Worm (Caenorhabditis elegans) whole organism, L2 larva: Measurements from ENCODE around the gene tbc-7.

Source experiments
- C34F6.9 ChIP-seq: fragments of 150-350 bp; optimal IDR thresholded peaks from 2 replicates; lab custom pipeline; 2014; ENCODE audit warnings: missing biosample characterization, missing genetic modification characterization
- F13H6.1 ChIP-seq: sonication (generic microtip); optimal IDR thresholded peaks from 2 replicates; lab custom pipeline; 2016; ENCODE audit warnings: missing genetic modification characterization, missing compliant biosample characterization
- R02D3.7 ChIP-seq: fragments of 150-350 bp; optimal IDR thresholded peaks from 2 replicates; lab custom pipeline; 2014; ENCODE audit warnings: missing biosample characterization, missing genetic modification characterization
- Y55F3AM.14 ChIP-seq: fragments of 200-800 bp; sonication (Bioruptor generic); optimal IDR thresholded peaks from 2 replicates; lab custom pipeline; 2018; ENCODE audit warnings: mild to moderate bottlenecking, missing genetic modification characterization, missing compliant biosample characterization
- ZK546.5 ChIP-seq: sonication (generic microtip); optimal IDR thresholded peaks from 2 replicates; lab custom pipeline; 2017; ENCODE audit warnings: missing biosample characterization, missing genetic modification characterization
- alr-1 ChIP-seq: fragments of 150-350 bp; optimal IDR thresholded peaks from 2 replicates; lab custom pipeline; 2014; ENCODE audit warnings: missing biosample characterization, missing genetic modification characterization
- aly-2 ChIP-seq: fragments of 150-350 bp; optimal IDR thresholded peaks from 2 replicates; lab custom pipeline; 2014; ENCODE audit warnings: missing biosample characterization, missing genetic modification characterization
- ama-1 ChIP-seq: fragments of 150-350 bp; optimal IDR thresholded peaks from 2 replicates; lab custom pipeline; 2018; ENCODE audit warnings: inconsistent platforms
- blmp-1 ChIP-seq: sonication (generic microtip); optimal IDR thresholded peaks from 2 replicates; lab custom pipeline; 2017; ENCODE audit warnings: missing genetic modification characterization, mild to moderate bottlenecking, missing compliant biosample characterization, antibody characterized with exemption, moderate library complexity; ENCODE audit not compliant: insufficient read depth
- ceh-16 ChIP-seq: fragments of 150-350 bp; optimal IDR thresholded peaks from 2 replicates; lab custom pipeline; 2014; ENCODE audit warnings: missing biosample characterization, missing genetic modification characterization
- ceh-82 ChIP-seq: fragments of 150-350 bp; optimal IDR thresholded peaks from 2 replicates; lab custom pipeline; 2014; ENCODE audit warnings: missing biosample characterization, missing genetic modification characterization
- crh-2 ChIP-seq: sonication (generic microtip); optimal IDR thresholded peaks from 2 replicates; lab custom pipeline; 2017; ENCODE audit warnings: missing biosample characterization, missing genetic modification characterization
- dmd-4 ChIP-seq: sonication (generic microtip); optimal IDR thresholded peaks from 2 replicates; lab custom pipeline; 2017; ENCODE audit warnings: missing biosample characterization, missing genetic modification characterization
- egl-27 ChIP-seq: sonication (generic microtip); optimal IDR thresholded peaks from 3 replicates; lab custom pipeline; 2017; ENCODE audit warnings: missing biosample characterization, missing genetic modification reagents, missing genetic modification characterization
- fos-1 ChIP-seq: fragments of 150-350 bp; optimal IDR thresholded peaks from 2 replicates; lab custom pipeline; 2014; ENCODE audit warnings: missing biosample characterization, missing genetic modification characterization
- lsy-2 ChIP-seq, 2 experiments: fragments of 150-350 bp in 1 of 2; sonication (generic microtip) in 1 of 2; optimal IDR thresholded peaks; 2 replicates each; lab custom pipeline; 2014 to 2017; ENCODE audit warnings: missing biosample characterization in 2 of 2, missing genetic modification characterization in 2 of 2
- mab-5 ChIP-seq: fragments of 150-350 bp; optimal IDR thresholded peaks from 2 replicates; lab custom pipeline; 2014; ENCODE audit warnings: missing biosample characterization, missing genetic modification characterization
- mbf-1 ChIP-seq: sonication (generic microtip); optimal IDR thresholded peaks from 2 replicates; lab custom pipeline; 2017; ENCODE audit warnings: missing biosample characterization, missing genetic modification characterization
- nhr-10 ChIP-seq: sonication (generic microtip); optimal IDR thresholded peaks from 2 replicates; lab custom pipeline; 2017; ENCODE audit warnings: missing biosample characterization, missing genetic modification characterization
- nhr-12 ChIP-seq: fragments of 150-350 bp; optimal IDR thresholded peaks from 2 replicates; lab custom pipeline; 2014; ENCODE audit warnings: missing biosample characterization, missing genetic modification characterization
- nhr-129 ChIP-seq: fragments of 150-350 bp; optimal IDR thresholded peaks from 2 replicates; lab custom pipeline; 2014; ENCODE audit warnings: missing biosample characterization, missing genetic modification characterization
- nhr-21 ChIP-seq: fragments of 150-350 bp; optimal IDR thresholded peaks from 2 replicates; lab custom pipeline; 2014; ENCODE audit warnings: missing biosample characterization, missing genetic modification characterization
- nhr-237 ChIP-seq: fragments of 150-350 bp; optimal IDR thresholded peaks from 2 replicates; lab custom pipeline; 2014; ENCODE audit warnings: missing biosample characterization, missing genetic modification characterization
- nhr-25 ChIP-seq: fragments of 150-350 bp; sonication (generic microtip); optimal IDR thresholded peaks from 3 replicates; lab custom pipeline; 2014; ENCODE audit warnings: missing biosample characterization, missing genetic modification characterization
- nhr-77 ChIP-seq: fragments of 150-350 bp; optimal IDR thresholded peaks from 2 replicates; lab custom pipeline; 2014; ENCODE audit warnings: missing biosample characterization, missing genetic modification characterization
- peb-1 ChIP-seq: fragments of 150-350 bp; optimal IDR thresholded peaks from 2 replicates; lab custom pipeline; 2014; ENCODE audit warnings: missing biosample characterization, missing genetic modification characterization
- sem-4 ChIP-seq: fragments of 150-350 bp; optimal IDR thresholded peaks from 2 replicates; lab custom pipeline; 2014; ENCODE audit warnings: missing biosample characterization, missing genetic modification reagents, missing genetic modification characterization
- skn-1 ChIP-seq: sonication (generic microtip); optimal IDR thresholded peaks from 2 replicates; lab custom pipeline; 2017; ENCODE audit warnings: missing biosample characterization, missing genetic modification characterization
- sma-3 ChIP-seq: sonication (generic microtip); optimal IDR thresholded peaks from 2 replicates; lab custom pipeline; 2016; ENCODE audit warnings: missing genetic modification reagents, missing genetic modification characterization, missing compliant biosample characterization
- sma-9 ChIP-seq, 2 experiments: fragments of 150-350 bp in 1 of 2; sonication (generic microtip) in 1 of 2; optimal IDR thresholded peaks; 2 replicates each; lab custom pipeline; 2014 to 2016; ENCODE audit warnings: missing genetic modification characterization in 2 of 2, mild to moderate bottlenecking in 1 of 2, missing biosample characterization in 1 of 2, missing compliant biosample characterization in 1 of 2, missing genetic modification reagents in 1 of 2, moderate library complexity in 1 of 2
- unc-39 ChIP-seq: fragments of 150-350 bp; optimal IDR thresholded peaks from 2 replicates; lab custom pipeline; 2014; ENCODE audit warnings: missing biosample characterization, missing genetic modification characterization
- ztf-1 ChIP-seq: fragments of 200-800 bp; sonication (Bioruptor generic); conservative IDR thresholded peaks from 2 replicates; pipeline ENCODE4 v1.3.6; 2022; ENCODE audit warnings: missing genetic modification characterization, missing compliant biosample characterization
- ztf-11 ChIP-seq: sonication (generic microtip); optimal IDR thresholded peaks from 2 replicates; lab custom pipeline; 2017; ENCODE audit warnings: missing biosample characterization, missing genetic modification characterization
- ztf-4 ChIP-seq: fragments of 150-350 bp; optimal IDR thresholded peaks from 2 replicates; lab custom pipeline; 2014; ENCODE audit warnings: missing biosample characterization, missing genetic modification characterization

Gene tbc-7

DNA sequence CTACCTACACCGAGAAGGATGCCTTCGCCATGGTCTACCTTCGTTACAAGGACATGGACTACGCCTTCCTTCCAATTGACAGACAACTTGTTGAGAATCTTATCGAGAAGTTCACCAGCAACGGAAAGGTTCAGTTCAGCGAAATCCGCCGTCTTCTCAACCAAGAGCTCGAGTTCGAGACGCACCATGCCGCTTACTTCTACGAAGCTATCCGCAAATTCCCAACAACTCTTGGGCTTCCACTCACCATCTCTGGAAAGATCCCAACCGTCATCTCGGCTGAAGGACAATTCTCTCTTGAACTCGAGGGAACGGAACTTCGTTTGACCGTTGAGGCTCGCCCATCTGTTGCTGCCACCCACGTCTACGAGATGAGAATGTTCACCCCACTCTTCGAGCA is 30.7 kb upstream of the tbc-7 start:
- no peak for TF ChIP-seq nhr-21 (tag; lab: Kevin White, UChicago)
- TF ChIP-seq sma-3: no peak
- TF ChIP-seq, all 48 proteins: peak for 0

ce11 chrX:5105703-5106102 is 28.4 kb upstream of the tbc-7 start:
- TF ChIP-seq nhr-25 (tag; lab: Kevin White, UChicago) (no peak), C34F6.9 (tag; lab: Kevin White, UChicago) (no peak), skn-1 (tag; lab: Kevin White, UChicago) (no peak), aly-2 (no peak), R02D3.7 (no peak), ceh-82 (tag; lab: Kevin White, UChicago) (no peak), nhr-77 (tag; lab: Kevin White, UChicago) (no peak), alr-1 (tag; lab: Kevin White, UChicago) (no peak), lsy-2 (tag; optimal IDR thresholded peaks at IDR 0.05; lab: Kevin White, UChicago) (no peak), sma-3 (no peak), peb-1 (no peak), egl-27 (no peak), ceh-16 (tag; lab: Kevin White, UChicago) (no peak), crh-2 (no peak), ZK546.5 (tag; lab: Kevin White, UChicago) (no peak), F13H6.1 (tag; lab: Kevin White, UChicago) (no peak), nhr-237 (no peak), mbf-1 (tag; lab: Kevin White, UChicago) (no peak), fos-1 (tag; lab: Kevin White, UChicago) (no peak)

DNA sequence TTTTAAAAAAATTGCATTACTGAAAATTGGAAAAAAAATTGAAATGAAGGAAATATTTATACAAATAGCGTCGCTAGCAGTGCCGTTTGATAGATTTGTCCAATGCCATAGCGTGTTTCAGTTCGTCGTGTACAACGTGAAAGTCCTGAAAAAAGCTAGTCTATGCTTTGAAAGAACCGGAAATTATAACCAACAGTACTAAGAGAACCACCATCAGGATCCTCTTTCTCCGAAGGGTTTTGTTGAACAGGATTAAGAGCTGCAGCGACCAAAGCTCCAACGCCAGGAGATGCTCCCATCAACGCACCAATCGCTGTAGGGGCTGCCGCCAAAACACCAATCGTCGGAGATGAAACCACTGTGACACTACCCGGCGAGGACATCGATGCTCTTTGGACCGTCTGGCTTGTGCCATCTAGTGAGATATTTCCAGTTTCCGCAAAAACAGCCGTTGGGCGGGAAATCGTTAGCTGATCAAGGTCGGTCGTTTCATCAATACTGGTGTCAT is 27.8 kb upstream of the tbc-7 start:
- TF ChIP-seq nhr-25 (tag; lab: Kevin White, UChicago): no peak
- no peak for TF ChIP-seq nhr-129
- no peak for TF ChIP-seq nhr-12
- no peak for TF ChIP-seq dmd-4 (tag; lab: Kevin White, UChicago)
- TF ChIP-seq mab-5 (tag; lab: Kevin White, UChicago): no peak
- no peak for TF ChIP-seq C34F6.9 (tag; lab: Kevin White, UChicago)
- TF ChIP-seq ztf-11 (tag; lab: Kevin White, UChicago): no peak
- no peak for TF ChIP-seq ceh-16 (tag; lab: Kevin White, UChicago)
- TF ChIP-seq unc-39 (tag; lab: Kevin White, UChicago): no peak

- TF ChIP-seq ztf-4 (no peak), Y55F3AM.14 (no peak), unc-39 (tag; lab: Kevin White, UChicago) (no peak), aly-2 (no peak), ZK546.5 (tag; lab: Kevin White, UChicago) (no peak), nhr-77 (tag; lab: Kevin White, UChicago) (no peak), sma-3 (no peak), sem-4 (no peak), nhr-237 (no peak), nhr-25 (tag; lab: Kevin White, UChicago) (no peak), dmd-4 (tag; lab: Kevin White, UChicago) (no peak), crh-2 (no peak), peb-1 (no peak), nhr-10 (tag; lab: Kevin White, UChicago) (no peak), lsy-2 (tag; optimal IDR thresholded peaks at IDR 0.05; lab: Kevin White, UChicago) (no peak)
- TF ChIP-seq, all 48 proteins: peak for 0
These were observed 27.1 kb upstream of the tbc-7 start, which contains the start of gene C42D8.9 for ce11 chrX:5106942-5107341. TSS of gene C42D8.9 (minus strand) at chrX:5107042.

ce11 chrX:5109130-5109529 is 24.9 kb upstream of the tbc-7 start, which contains the start of gene C42D8.1:
TSS of gene C42D8.1 (plus strand) at chrX:5109506.
- TF ChIP-seq nhr-77 (tag; lab: Kevin White, UChicago): no peak
- TF ChIP-seq fos-1 (tag; lab: Kevin White, UChicago): peak; percentile 83
- TF ChIP-seq R02D3.7: no peak
- TF ChIP-seq crh-2: peak; percentile 18
- no peak for TF ChIP-seq nhr-129
- TF ChIP-seq sma-9 (GFP tag; optimal IDR thresholded peaks at IDR 0.05; lab: Kevin White, UChicago): peak; percentile 22
- TF ChIP-seq sma-9 (tag; optimal IDR thresholded peaks at IDR 0.05; lab: Kevin White, UChicago): no peak
- no peak for TF ChIP-seq ama-1 (lab: Kevin White, UChicago)
- no peak for TF ChIP-seq aly-2
- TF ChIP-seq ztf-1: no peak

DNA sequence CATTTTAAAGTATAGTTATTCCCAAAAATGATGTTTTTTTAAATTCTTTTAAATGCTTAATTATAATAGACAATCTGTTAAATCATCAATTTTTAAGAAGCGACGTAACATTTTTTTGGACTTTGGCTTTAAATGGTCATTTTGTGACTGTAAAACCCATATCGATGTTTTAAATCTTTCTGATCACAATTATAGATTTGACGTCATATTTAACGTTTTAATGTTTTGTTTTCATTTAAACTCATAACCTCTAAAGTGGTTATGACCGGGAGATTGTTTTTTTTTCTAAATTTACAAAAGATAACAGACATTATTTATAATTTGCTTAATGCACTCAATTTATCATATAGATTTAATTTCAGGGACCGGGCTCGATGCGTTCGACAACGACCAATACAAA is 22.2 kb upstream of the tbc-7 start:
- TF ChIP-seq crh-2 (no peak), ztf-11 (tag; lab: Kevin White, UChicago) (no peak), F13H6.1 (tag; lab: Kevin White, UChicago) (no peak), skn-1 (tag; lab: Kevin White, UChicago) (no peak), sma-9 (GFP tag; optimal IDR thresholded peaks at IDR 0.05; lab: Kevin White, UChicago) (no peak), sma-9 (tag; optimal IDR thresholded peaks at IDR 0.05; lab: Kevin White, UChicago) (no peak), egl-27 (no peak), peb-1 (no peak), unc-39 (tag; lab: Kevin White, UChicago) (no peak), lsy-2 (tag; optimal IDR thresholded peaks at IDR 0.05; lab: Kevin White, UChicago) (no peak), blmp-1 (tag; lab: Kevin White, UChicago) (no peak), R02D3.7 (no peak)
